Fruit fly (Drosophila melanogaster) whole organism, embryonic: ENCODE results near the gene Pp2A-29B.

Source experiments
- Adf1 ChIP-seq: fragments of 200-800 bp; sonication (Bioruptor generic); IDR thresholded peaks from 2 replicates; pipeline ENCODE4 v1.3.6; 2022; ENCODE audit warnings: missing biosample characterization, missing genetic modification characterization
- B-H1 ChIP-seq: fragments of 200-800 bp; sonication (Bioruptor generic); IDR thresholded peaks from 3 replicates; pipeline ENCODE4 v1.3.6; 2022; ENCODE audit warnings: missing biosample characterization, missing genetic modification characterization
- CG12155 ChIP-seq: fragments of 200-800 bp; sonication (Bioruptor generic); optimal IDR thresholded peaks from 3 replicates; lab custom pipeline; 2016; ENCODE audit warnings: missing biosample characterization, missing genetic modification characterization
- CG14050 ChIP-seq: fragments of 200-800 bp; sonication (Bioruptor generic); IDR thresholded peaks from 3 replicates; pipeline ENCODE4 v1.3.6; 2022; ENCODE audit warnings: missing biosample characterization, missing genetic modification characterization
- CG15073 ChIP-seq: fragments of 200-800 bp; sonication (Bioruptor generic); optimal IDR thresholded peaks from 2 replicates; lab custom pipeline; 2016; ENCODE audit warnings: missing biosample characterization, missing genetic modification characterization
- CG18476 ChIP-seq: fragments of 200-800 bp; sonication (Bioruptor generic); optimal IDR thresholded peaks from 2 replicates; lab custom pipeline; 2016; ENCODE audit warnings: missing biosample characterization, mild to moderate bottlenecking, missing genetic modification characterization
- CG18619 ChIP-seq: fragments of 200-800 bp; sonication (Bioruptor generic); optimal IDR thresholded peaks from 3 replicates; lab custom pipeline; 2017; ENCODE audit warnings: missing biosample characterization, mild to moderate bottlenecking, missing genetic modification characterization
- CG2202 ChIP-seq: fragments of 200-800 bp; sonication (Bioruptor generic); optimal IDR thresholded peaks from 2 replicates; lab custom pipeline; 2018; ENCODE audit warnings: missing biosample characterization, mild to moderate bottlenecking, missing genetic modification characterization
- CG30403 ChIP-seq: fragments of 200-800 bp; sonication (Bioruptor generic); optimal IDR thresholded peaks from 3 replicates; lab custom pipeline; 2016; ENCODE audit warnings: missing biosample characterization, missing genetic modification characterization
- CG31388 ChIP-seq: fragments of 200-800 bp; sonication (Bioruptor generic); optimal IDR thresholded peaks from 2 replicates; lab custom pipeline; 2016; ENCODE audit warnings: missing biosample characterization, missing genetic modification characterization
- CG31441 ChIP-seq: fragments of 200-800 bp; sonication (Bioruptor generic); IDR thresholded peaks from 2 replicates; pipeline ENCODE4 v1.3.6; 2022; ENCODE audit warnings: missing biosample characterization, missing genetic modification characterization
- CG4424 ChIP-seq: fragments of 200-800 bp; sonication (Bioruptor generic); optimal IDR thresholded peaks from 3 replicates; lab custom pipeline; 2016; ENCODE audit warnings: missing biosample characterization, missing genetic modification characterization
- CG4707 ChIP-seq: fragments of 200-800 bp; sonication (Bioruptor generic); optimal IDR thresholded peaks from 2 replicates; lab custom pipeline; 2018; ENCODE audit warnings: missing biosample characterization, mild to moderate bottlenecking, missing genetic modification characterization, moderate library complexity
- CG5953 ChIP-seq: fragments of 200-800 bp; sonication (Bioruptor generic); IDR thresholded peaks from 2 replicates; pipeline ENCODE4 v1.3.6; 2022; ENCODE audit warnings: missing biosample characterization, missing genetic modification characterization
- CG8388 ChIP-seq: fragments of 200-800 bp; sonication (Bioruptor generic); optimal IDR thresholded peaks from 2 replicates; lab custom pipeline; 2019; ENCODE audit warnings: missing biosample characterization, mild to moderate bottlenecking, missing genetic modification characterization, moderate library complexity
- Ets65A ChIP-seq: fragments of 200-800 bp; sonication (Bioruptor generic); peaks from one replicate; lab custom pipeline; 2016; ENCODE audit warnings: missing biosample characterization, missing genetic modification characterization
- GATAe ChIP-seq: fragments of 200-800 bp; sonication (Bioruptor generic); conservative IDR thresholded peaks from 2 replicates; pipeline ENCODE4 v1.3.6; 2022; ENCODE audit warnings: missing biosample characterization, missing genetic modification characterization
- HLHmδ ChIP-seq: fragments of 200-800 bp; sonication (Bioruptor generic); optimal IDR thresholded peaks from 2 replicates; lab custom pipeline; 2018; ENCODE audit warnings: missing biosample characterization, mild to moderate bottlenecking, missing genetic modification characterization, moderate library complexity
- HmgZ ChIP-seq: fragments of 200-800 bp; sonication (Bioruptor generic); optimal IDR thresholded peaks from 2 replicates; lab custom pipeline; 2018; ENCODE audit warnings: missing biosample characterization, mild to moderate bottlenecking, missing genetic modification characterization
- Hmr ChIP-seq: fragments of 200-800 bp; sonication (Bioruptor generic); optimal IDR thresholded peaks from 3 replicates; lab custom pipeline; 2017; ENCODE audit warnings: mild to moderate bottlenecking, missing biosample characterization, missing genetic modification reagents, missing genetic modification characterization
- MTF-1 ChIP-seq: fragments of 200-800 bp; sonication (Bioruptor generic); optimal IDR thresholded peaks from 2 replicates; lab custom pipeline; 2018; ENCODE audit warnings: missing biosample characterization, mild to moderate bottlenecking, missing genetic modification characterization, borderline replicate concordance
- Nf-YB ChIP-seq: fragments of 200-800 bp; sonication (Bioruptor generic); optimal IDR thresholded peaks from 3 replicates; lab custom pipeline; 2019; ENCODE audit warnings: missing biosample characterization, mild to moderate bottlenecking, missing genetic modification characterization, moderate library complexity
- Rfx ChIP-seq: fragments of 200-800 bp; sonication (Bioruptor generic); IDR thresholded peaks from 2 replicates; pipeline ENCODE4 v1.3.6; 2022; ENCODE audit warnings: missing biosample characterization, missing genetic modification characterization
- Side ChIP-seq: fragments of 200-800 bp; sonication (Bioruptor generic); optimal IDR thresholded peaks from 2 replicates; lab custom pipeline; 2016; ENCODE audit warnings: missing biosample characterization, missing genetic modification characterization
- Sry-β ChIP-seq: fragments of 200-800 bp; sonication (Bioruptor generic); optimal IDR thresholded peaks from 2 replicates; lab custom pipeline; 2018; ENCODE audit warnings: missing biosample characterization, mild to moderate bottlenecking, missing genetic modification characterization, moderate library complexity
- Ssrp ChIP-seq: fragments of 200-800 bp; sonication (Bioruptor generic); optimal IDR thresholded peaks from 2 replicates; lab custom pipeline; 2018; ENCODE audit warnings: missing biosample characterization, mild to moderate bottlenecking, missing genetic modification characterization, moderate library complexity
- Vsx1 ChIP-seq: fragments of 200-800 bp; sonication (Bioruptor generic); optimal IDR thresholded peaks from 2 replicates; lab custom pipeline; 2017; ENCODE audit warnings: missing biosample characterization, mild to moderate bottlenecking, missing genetic modification characterization, missing genetic modification reagents
- YL-1 ChIP-seq: fragments of 200-800 bp; sonication (Bioruptor generic); optimal IDR thresholded peaks from 3 replicates; lab custom pipeline; 2017; ENCODE audit warnings: missing biosample characterization, mild to moderate bottlenecking, missing genetic modification characterization
- cad ChIP-seq: fragments of >200 bp; optimal IDR thresholded peaks from 2 replicates; lab custom pipeline; 2017; ENCODE audit warnings: missing biosample characterization, missing genetic modification characterization
- croc ChIP-seq: fragments of 200-800 bp; sonication (Bioruptor generic); conservative IDR thresholded peaks from 3 replicates; pipeline ENCODE4 v1.3.6; 2022; ENCODE audit warnings: missing biosample characterization, missing genetic modification characterization
- dan ChIP-seq: fragments of 200-800 bp; sonication (Bioruptor generic); IDR thresholded peaks from 2 replicates; pipeline ENCODE4 v1.3.6; 2022; ENCODE audit warnings: missing biosample characterization, missing genetic modification characterization
- disco-r ChIP-seq: fragments of 200-800 bp; sonication (Bioruptor generic); optimal IDR thresholded peaks from 2 replicates; lab custom pipeline; 2016; ENCODE audit warnings: missing biosample characterization, missing genetic modification characterization
- dmrt11E ChIP-seq: fragments of 200-800 bp; sonication (Bioruptor generic); optimal IDR thresholded peaks from 3 replicates; lab custom pipeline; 2018; ENCODE audit warnings: missing biosample characterization, mild to moderate bottlenecking, missing genetic modification characterization, moderate library complexity
- ems ChIP-seq: fragments of 200-800 bp; sonication (Bioruptor generic); optimal IDR thresholded peaks from 3 replicates; lab custom pipeline; 2016; ENCODE audit warnings: missing biosample characterization, missing genetic modification characterization
- en ChIP-seq: fragments of 200-800 bp; sonication (Bioruptor generic); optimal IDR thresholded peaks from 2 replicates; lab custom pipeline; 2016; ENCODE audit warnings: missing biosample characterization, missing genetic modification characterization
- esg ChIP-seq: fragments of 200-800 bp; sonication (Bioruptor generic); conservative IDR thresholded peaks from 2 replicates; pipeline ENCODE4 v1.3.6; 2022; ENCODE audit warnings: missing biosample characterization, missing genetic modification characterization
- fd64A ChIP-seq: fragments of 200-800 bp; sonication (Bioruptor generic); optimal IDR thresholded peaks from 3 replicates; lab custom pipeline; 2018; ENCODE audit warnings: missing biosample characterization, mild to moderate bottlenecking, missing genetic modification characterization
- hbn ChIP-seq: fragments of 200-800 bp; sonication (Bioruptor generic); IDR thresholded peaks from 2 replicates; pipeline ENCODE4 v1.3.6; 2022; ENCODE audit warnings: missing biosample characterization, missing genetic modification characterization; ENCODE audit not compliant: partially characterized antibody
- jumu ChIP-seq: fragments of 200-800 bp; sonication (Bioruptor generic); optimal IDR thresholded peaks from 3 replicates; lab custom pipeline; 2016; ENCODE audit warnings: missing biosample characterization, missing genetic modification characterization
- kay ChIP-seq: fragments of 200-800 bp; sonication (Bioruptor generic); optimal IDR thresholded peaks from 2 replicates; lab custom pipeline; 2016; ENCODE audit warnings: missing biosample characterization, missing genetic modification characterization
- lov ChIP-seq, 2 experiments: fragments of 200-800 bp in 1 of 2; fragments of >200 bp in 1 of 2; sonication (Bioruptor generic) in 1 of 2; IDR thresholded peaks in 1 of 2; optimal IDR thresholded peaks in 1 of 2; 2 replicates in 1 of 2; 3 replicates in 1 of 2; pipeline versions ENCODE4 v1.3.6 to Lab custom; 2017 to 2022; ENCODE audit warnings: missing biosample characterization in 1 of 2, missing genetic modification characterization in 1 of 2
- nau ChIP-seq: fragments of 200-800 bp; sonication (Bioruptor generic); optimal IDR thresholded peaks from 3 replicates; lab custom pipeline; 2017; ENCODE audit warnings: missing biosample characterization, mild to moderate bottlenecking, missing genetic modification characterization, missing genetic modification reagents
- seq ChIP-seq: fragments of 200-800 bp; sonication (Bioruptor generic); IDR thresholded peaks from 2 replicates; pipeline ENCODE4 v1.3.6; 2022; ENCODE audit warnings: missing biosample characterization, missing genetic modification characterization
- sna ChIP-seq: fragments of 200-800 bp; sonication (Bioruptor generic); IDR thresholded peaks from 2 replicates; pipeline ENCODE4 v1.3.6; 2022; ENCODE audit warnings: missing biosample characterization, missing genetic modification characterization; ENCODE audit not compliant: partially characterized antibody
- tin ChIP-seq: fragments of 200-800 bp; sonication (Bioruptor generic); optimal IDR thresholded peaks from 3 replicates; lab custom pipeline; 2016; ENCODE audit warnings: missing biosample characterization, missing genetic modification characterization
- vfl ChIP-seq: fragments of 200-800 bp; sonication (Bioruptor generic); optimal IDR thresholded peaks from 2 replicates; lab custom pipeline; 2016; ENCODE audit warnings: missing biosample characterization, missing genetic modification characterization
- wek ChIP-seq: fragments of 200-800 bp; sonication (Bioruptor generic); optimal IDR thresholded peaks from 3 replicates; lab custom pipeline; 2018; ENCODE audit warnings: missing biosample characterization, mild to moderate bottlenecking, missing genetic modification characterization, moderate library complexity
- zen ChIP-seq: fragments of 200-800 bp; sonication (Bioruptor generic); optimal IDR thresholded peaks from 3 replicates; lab custom pipeline; 2018; ENCODE audit warnings: missing biosample characterization, mild to moderate bottlenecking, missing genetic modification characterization, moderate library complexity
- zfh2 ChIP-seq: fragments of 200-800 bp; sonication (Bioruptor generic); optimal IDR thresholded peaks from 2 replicates; lab custom pipeline; 2016; ENCODE audit warnings: missing biosample characterization, missing genetic modification characterization

Gene Pp2A-29B

dm6 chr2L:8364006-8364956 is 1.6 kb upstream of the Pp2A-29B start, which contains the start of the genes RpS13 and CSN8 (continued):
- TF ChIP-seq fd64A (GFP tag; lab: Kevin White, UChicago) (no peak), CG14050 (GFP tag; lab: Robert Waterston, UW) (no peak), Hmr (GFP tag; lab: Kevin White, UChicago) (peak; percentile 56), dan (GFP tag; lab: Robert Waterston, UW) (no peak), CG12155 (GFP tag; lab: Kevin White, UChicago) (no peak), CG31441 (peak; percentile 54; the same call in 1 of the 2 replicates), nau (GFP tag; lab: Kevin White, UChicago) (peak; percentile 16), lov (optimal IDR thresholded peaks at IDR 0.05; lab: Kevin White, UChicago) (no peak), lov (GFP tag; IDR thresholded peaks at IDR 0.05; lab: Robert Waterston, UW) (no peak), Side (GFP tag; lab: Kevin White, UChicago) (no peak), GATAe (no peak), disco-r (GFP tag; lab: Kevin White, UChicago) (no peak), CG5953 (GFP tag; lab: Robert Waterston, UW) (no peak), YL-1 (GFP tag; lab: Kevin White, UChicago) (peak; percentile 92), cad (GFP tag; lab: Kevin White, UChicago) (no peak), HLHmδ (GFP tag; lab: Kevin White, UChicago) (no peak), hbn (GFP tag; lab: Robert Waterston, UW) (peak; percentile 93), CG8388 (peak; percentile 7), CG4707 (GFP tag; lab: Kevin White, UChicago) (no peak), CG2202 (no peak), Nf-YB (GFP tag; lab: Kevin White, UChicago) (no peak), Rfx (GFP tag; lab: Robert Waterston, UW) (peak; percentile 43), Vsx1 (GFP tag; lab: Kevin White, UChicago) (peak; percentile 46), CG4424 (GFP tag; lab: Kevin White, UChicago) (no peak), CG18476 (GFP tag; lab: Kevin White, UChicago) (no peak), Sry-β (GFP tag; lab: Kevin White, UChicago) (no peak), CG15073 (GFP tag; lab: Kevin White, UChicago) (no peak), jumu (GFP tag; lab: Kevin White, UChicago) (no peak), wek (no peak), CG30403 (GFP tag; lab: Kevin White, UChicago) (no peak), dmrt11E (tag; lab: Kevin White, UChicago) (no peak), en (no peak), Adf1 (GFP tag; lab: Robert Waterston, UW) (no peak), B-H1 (no peak), sna (GFP tag; lab: Robert Waterston, UW) (peak; percentile 95), Ssrp (tag; lab: Kevin White, UChicago) (no peak), CG31388 (GFP tag; lab: Kevin White, UChicago) (no peak), vfl (GFP tag; lab: Kevin White, UChicago) (no peak), seq (no peak), tin (no peak), esg (no peak), zen (tag; lab: Kevin White, UChicago) (peak; percentile 36), kay (no peak), zfh2 (GFP tag; lab: Kevin White, UChicago) (no peak), croc (no peak), HmgZ (peak; percentile 36), Ets65A (no peak), MTF-1 (GFP tag; lab: Kevin White, UChicago) (no peak), ems (GFP tag; lab: Kevin White, UChicago) (no peak), CG18619 (GFP tag; lab: Kevin White, UChicago) (no peak)
